Fruit fly (Drosophila melanogaster) whole organism, embryonic: ENCODE measurements around the gene Nepl12.

Experiments used
- Awh ChIP-seq: fragments of 200-800 bp; sonication (Bioruptor generic); IDR thresholded peaks from 2 replicates; pipeline ENCODE4, ENCODE4 v1.3.6; 2022; ENCODE audit warnings: missing biosample characterization, missing genetic modification characterization
- BEAF-32 ChIP-seq: fragments of 200-800 bp; sonication (Bioruptor generic); optimal IDR thresholded peaks from 3 replicates; lab custom pipeline; 2017; ENCODE audit warnings: missing biosample characterization, missing genetic modification characterization, mild to moderate bottlenecking, moderate library complexity, missing genetic modification reagents
- CG1024 ChIP-seq: fragments of 200-800 bp; sonication (Bioruptor generic); IDR thresholded peaks from 2 replicates; pipeline ENCODE4 v1.3.6; 2022; ENCODE audit warnings: missing biosample characterization, missing genetic modification characterization
- CG11398 ChIP-seq: fragments of 200-800 bp; sonication (Bioruptor generic); optimal IDR thresholded peaks from 2 replicates; lab custom pipeline; 2016; ENCODE audit warnings: missing biosample characterization, missing genetic modification characterization
- CG13624 ChIP-seq: fragments of 200-800 bp; sonication (Bioruptor generic); optimal IDR thresholded peaks from 2 replicates; lab custom pipeline; 2016; ENCODE audit warnings: missing biosample characterization, missing genetic modification characterization
- CG14441 ChIP-seq: fragments of 200-800 bp; sonication (Bioruptor generic); IDR thresholded peaks from 2 replicates; pipeline ENCODE4 v1.3.6; 2022; ENCODE audit warnings: missing biosample characterization, missing genetic modification characterization
- CG15011 ChIP-seq: fragments of 200-800 bp; sonication (Bioruptor generic); optimal IDR thresholded peaks from 3 replicates; lab custom pipeline; 2018; ENCODE audit warnings: missing biosample characterization, mild to moderate bottlenecking, missing genetic modification characterization
- CG1647 ChIP-seq: fragments of 200-800 bp; sonication (Bioruptor generic); optimal IDR thresholded peaks from 3 replicates; lab custom pipeline; 2016; ENCODE audit warnings: missing biosample characterization, missing genetic modification characterization
- CG16779 ChIP-seq: fragments of 200-800 bp; sonication (Bioruptor generic); IDR thresholded peaks from 2 replicates; pipeline ENCODE4 v1.3.6; 2022; ENCODE audit warnings: missing biosample characterization, missing genetic modification characterization
- CG17612 ChIP-seq: fragments of 200-800 bp; sonication (Bioruptor generic); IDR thresholded peaks from 2 replicates; pipeline ENCODE4 v1.3.6; 2022; ENCODE audit warnings: missing biosample characterization, missing genetic modification characterization
- CG17912 ChIP-seq: fragments of 200-800 bp; sonication (Bioruptor generic); optimal IDR thresholded peaks from 2 replicates; lab custom pipeline; 2018; ENCODE audit warnings: missing biosample characterization, mild to moderate bottlenecking, missing genetic modification characterization
- CG1792 ChIP-seq: fragments of 200-800 bp; sonication (Bioruptor generic); optimal IDR thresholded peaks from 2 replicates; lab custom pipeline; 2016; ENCODE audit warnings: missing biosample characterization, missing genetic modification characterization
- CG1832 ChIP-seq: fragments of 200-800 bp; sonication (Bioruptor generic); optimal IDR thresholded peaks from 2 replicates; lab custom pipeline; 2017; ENCODE audit warnings: missing biosample characterization, mild to moderate bottlenecking, missing genetic modification characterization, inconsistent platforms
- CG2678 ChIP-seq: fragments of 200-800 bp; sonication (Bioruptor generic); optimal IDR thresholded peaks from 3 replicates; lab custom pipeline; 2019; ENCODE audit warnings: missing biosample characterization, mild to moderate bottlenecking, missing genetic modification characterization, moderate library complexity
- CG32772 ChIP-seq: fragments of 200-800 bp; sonication (Bioruptor generic); IDR thresholded peaks from 2 replicates; pipeline ENCODE4 v1.3.6; 2022; ENCODE audit warnings: missing biosample characterization, missing genetic modification characterization
- CG3838 ChIP-seq: fragments of 200-800 bp; sonication (Bioruptor generic); optimal IDR thresholded peaks from 3 replicates; lab custom pipeline; 2016; ENCODE audit warnings: missing biosample characterization, missing genetic modification characterization
- CG3995 ChIP-seq: fragments of 200-800 bp; sonication (Bioruptor generic); optimal IDR thresholded peaks from 3 replicates; lab custom pipeline; 2016; ENCODE audit warnings: missing biosample characterization, missing genetic modification characterization
- CG4360 ChIP-seq: fragments of 200-800 bp; sonication (Bioruptor generic); IDR thresholded peaks from 2 replicates; pipeline ENCODE4 v1.3.6; 2022; ENCODE audit warnings: missing biosample characterization, missing genetic modification characterization
- CG43689 ChIP-seq: fragments of 200-800 bp; sonication (Bioruptor generic); IDR thresholded peaks from 2 replicates; pipeline ENCODE4 v1.3.6; 2022; ENCODE audit warnings: missing biosample characterization, missing genetic modification characterization
- CG5180 ChIP-seq: fragments of 200-800 bp; sonication (Bioruptor generic); optimal IDR thresholded peaks from 3 replicates; lab custom pipeline; 2017; ENCODE audit warnings: missing biosample characterization, missing genetic modification characterization, mild to moderate bottlenecking, moderate library complexity, missing genetic modification reagents
- CG5245 ChIP-seq: fragments of 200-800 bp; sonication (Bioruptor generic); optimal IDR thresholded peaks from 3 replicates; lab custom pipeline; 2016; ENCODE audit warnings: missing biosample characterization, missing genetic modification characterization
- CG6765 ChIP-seq: fragments of 200-800 bp; sonication (Bioruptor generic); optimal IDR thresholded peaks from 3 replicates; lab custom pipeline; 2017; ENCODE audit warnings: missing biosample characterization, mild to moderate bottlenecking, missing genetic modification characterization
- CG6813 ChIP-seq: fragments of 200-800 bp; sonication (Bioruptor generic); optimal IDR thresholded peaks from 2 replicates; lab custom pipeline; 2017; ENCODE audit warnings: missing biosample characterization, missing genetic modification characterization, mild to moderate bottlenecking, moderate library complexity, missing genetic modification reagents
- CG7357 ChIP-seq: fragments of 200-800 bp; sonication (Bioruptor generic); IDR thresholded peaks from 3 replicates; pipeline ENCODE4 v1.3.6; 2022; ENCODE audit warnings: missing biosample characterization, missing genetic modification characterization
- CG8765 ChIP-seq: fragments of 200-800 bp; sonication (Bioruptor generic); IDR thresholded peaks from 2 replicates; pipeline ENCODE4 v1.3.6; 2022; ENCODE audit warnings: missing biosample characterization, missing genetic modification characterization
- Dek ChIP-seq: fragments of 200-800 bp; sonication (Bioruptor generic); optimal IDR thresholded peaks from 3 replicates; lab custom pipeline; 2019; ENCODE audit warnings: missing biosample characterization, mild to moderate bottlenecking, missing genetic modification characterization, moderate library complexity
- Dfd ChIP-seq, 2 experiments: fragments of >200 bp; optimal IDR thresholded peaks; 2 replicates each; lab custom pipeline; 2017; ENCODE audit warnings: missing biosample characterization in 2 of 2, missing genetic modification characterization in 2 of 2
- HLH54F ChIP-seq: fragments of 200-800 bp; sonication (Bioruptor generic); optimal IDR thresholded peaks from 3 replicates; lab custom pipeline; 2016; ENCODE audit warnings: missing biosample characterization, missing genetic modification characterization
- HmgZ ChIP-seq: fragments of 200-800 bp; sonication (Bioruptor generic); optimal IDR thresholded peaks from 2 replicates; lab custom pipeline; 2018; ENCODE audit warnings: missing biosample characterization, mild to moderate bottlenecking, missing genetic modification characterization
- Hr3 ChIP-seq: fragments of 200-800 bp; sonication (Bioruptor generic); optimal IDR thresholded peaks from 3 replicates; lab custom pipeline; 2016; ENCODE audit warnings: missing biosample characterization, missing genetic modification characterization
- Mes4 ChIP-seq: fragments of 200-800 bp; sonication (Bioruptor generic); optimal IDR thresholded peaks from 2 replicates; lab custom pipeline; 2016; ENCODE audit warnings: missing biosample characterization, missing genetic modification characterization
- NC2β ChIP-seq: fragments of 200-800 bp; sonication (Bioruptor generic); optimal IDR thresholded peaks from 2 replicates; lab custom pipeline; 2016; ENCODE audit warnings: missing biosample characterization, missing genetic modification characterization
- Six4 ChIP-seq: fragments of 200-800 bp; sonication (Bioruptor generic); optimal IDR thresholded peaks from 2 replicates; lab custom pipeline; 2016; ENCODE audit warnings: missing biosample characterization, missing genetic modification characterization
- Spps ChIP-seq: fragments of 200-800 bp; sonication (Bioruptor generic); optimal IDR thresholded peaks from 2 replicates; lab custom pipeline; 2018; ENCODE audit warnings: missing biosample characterization, mild to moderate bottlenecking, missing genetic modification characterization
- Taf1 ChIP-seq: fragments of 200-800 bp; sonication (Bioruptor generic); IDR thresholded peaks from 2 replicates; pipeline ENCODE4 v1.3.6; 2022; ENCODE audit warnings: missing biosample characterization, missing genetic modification characterization
- Xbp1 ChIP-seq: fragments of 200-800 bp; sonication (Bioruptor generic); optimal IDR thresholded peaks from 3 replicates; lab custom pipeline; 2016; ENCODE audit warnings: missing biosample characterization, mild to moderate bottlenecking, missing genetic modification characterization
- abd-A ChIP-seq: fragments of 200-800 bp; sonication (Bioruptor generic); optimal IDR thresholded peaks from 3 replicates; lab custom pipeline; 2019; ENCODE audit warnings: missing biosample characterization, mild to moderate bottlenecking, missing genetic modification characterization, moderate library complexity
- ato ChIP-seq: fragments of 200-800 bp; sonication (Bioruptor generic); IDR thresholded peaks from 2 replicates; pipeline ENCODE4 v1.3.6; 2022; ENCODE audit warnings: missing biosample characterization, missing genetic modification characterization; ENCODE audit not compliant: partially characterized antibody
- br ChIP-seq: fragments of >200 bp; optimal IDR thresholded peaks from 2 replicates; lab custom pipeline; 2017
- dan ChIP-seq: fragments of 200-800 bp; sonication (Bioruptor generic); IDR thresholded peaks from 2 replicates; pipeline ENCODE4 v1.3.6; 2022; ENCODE audit warnings: missing biosample characterization, missing genetic modification characterization
- disco-r ChIP-seq: fragments of 200-800 bp; sonication (Bioruptor generic); optimal IDR thresholded peaks from 2 replicates; lab custom pipeline; 2016; ENCODE audit warnings: missing biosample characterization, missing genetic modification characterization
- gcm ChIP-seq: fragments of 200-800 bp; sonication (Bioruptor generic); optimal IDR thresholded peaks from 2 replicates; lab custom pipeline; 2019; ENCODE audit warnings: missing biosample characterization, mild to moderate bottlenecking, missing genetic modification characterization, moderate library complexity
- grau ChIP-seq: fragments of 200-800 bp; optimal IDR thresholded peaks from 3 replicates; lab custom pipeline; 2019; ENCODE audit warnings: missing biosample characterization, mild to moderate bottlenecking, missing genetic modification characterization, moderate library complexity
- hb ChIP-seq: fragments of 200-800 bp; sonication (Bioruptor generic); IDR thresholded peaks from 3 replicates; pipeline ENCODE4 v1.3.6; 2022; ENCODE audit warnings: missing biosample characterization, missing genetic modification characterization; ENCODE audit not compliant: partially characterized antibody
- inv ChIP-seq: fragments of 200-800 bp; sonication (Bioruptor generic); IDR thresholded peaks from 2 replicates; pipeline ENCODE4 v1.3.6; 2022; ENCODE audit warnings: missing biosample characterization, missing genetic modification characterization; ENCODE audit not compliant: partially characterized antibody
- luna ChIP-seq: fragments of 200-800 bp; sonication (Bioruptor generic); optimal IDR thresholded peaks from 2 replicates; lab custom pipeline; 2016; ENCODE audit warnings: missing biosample characterization, missing genetic modification characterization
- mam ChIP-seq: fragments of 200-800 bp; sonication (Bioruptor generic); optimal IDR thresholded peaks from 3 replicates; lab custom pipeline; 2016; ENCODE audit warnings: missing biosample characterization, missing genetic modification characterization
- oc ChIP-seq: fragments of 200-800 bp; sonication (Bioruptor generic); optimal IDR thresholded peaks from 2 replicates; lab custom pipeline; 2018; ENCODE audit warnings: missing biosample characterization, mild to moderate bottlenecking, missing genetic modification characterization, moderate library complexity
- sima ChIP-seq: fragments of 200-800 bp; sonication (Bioruptor generic); optimal IDR thresholded peaks from 2 replicates; lab custom pipeline; 2016; ENCODE audit warnings: missing biosample characterization, missing genetic modification characterization
- slbo ChIP-seq: fragments of 200-800 bp; sonication (Bioruptor generic); IDR thresholded peaks from 2 replicates; pipeline ENCODE4 v1.3.6; 2022; ENCODE audit warnings: missing biosample characterization, missing genetic modification characterization
- unc-4 ChIP-seq: fragments of 200-800 bp; sonication (Bioruptor generic); IDR thresholded peaks from 2 replicates; pipeline ENCODE4 v1.3.6; 2022; ENCODE audit warnings: missing biosample characterization, missing genetic modification characterization; ENCODE audit not compliant: partially characterized antibody
- unpg ChIP-seq: fragments of 200-800 bp; sonication (Bioruptor generic); optimal IDR thresholded peaks from 3 replicates; lab custom pipeline; 2018; ENCODE audit warnings: missing biosample characterization, mild to moderate bottlenecking, missing genetic modification characterization, moderate library complexity

Nepl12 gene

dm6 chr3R:9630633-9631095, 44.7 kb upstream of the Nepl12 start, which contains the start of gene Calr (continued):
- TF ChIP-seq gcm (GFP tag; lab: Kevin White, UChicago) (peak; percentile 62), CG13624 (GFP tag; lab: Kevin White, UChicago) (peak; percentile 22), BEAF-32 (GFP tag; lab: Kevin White, UChicago) (peak; percentile 78), CG3838 (GFP tag; lab: Kevin White, UChicago) (no peak), CG5180 (GFP tag; lab: Kevin White, UChicago) (no peak), Awh (GFP tag; lab: Robert Waterston, UW) (no peak), mam (no peak), HLH54F (no peak), CG4360 (GFP tag; lab: Robert Waterston, UW) (no peak), CG14441 (no peak), Dfd (GFP tag; optimal IDR thresholded peaks at IDR 0.05; lab: Kevin White, UChicago) (no peak), CG16779 (GFP tag; lab: Robert Waterston, UW) (no peak), luna (GFP tag; lab: Kevin White, UChicago) (no peak), CG15011 (GFP tag; lab: Kevin White, UChicago) (no peak), sima (GFP tag; lab: Kevin White, UChicago) (peak; percentile 15), HmgZ (peak; percentile 51), CG11398 (GFP tag; lab: Kevin White, UChicago) (no peak), CG1024 (no peak), slbo (GFP tag; lab: Robert Waterston, UW) (no peak), hb (no peak), grau (peak; percentile 46), Dek (tag; lab: Kevin White, UChicago) (no peak), unc-4 (no peak), CG1832 (peak; percentile 73), br (no peak), CG43689 (no peak), CG32772 (GFP tag; lab: Robert Waterston, UW) (no peak), Spps (tag; lab: Kevin White, UChicago) (peak; percentile 38), CG1792 (GFP tag; lab: Kevin White, UChicago) (peak; percentile 7), ato (GFP tag; lab: Robert Waterston, UW) (no peak), CG6813 (GFP tag; lab: Kevin White, UChicago) (peak; percentile 10), CG3995 (peak; percentile 32), Six4 (GFP tag; lab: Kevin White, UChicago) (no peak), Hr3 (GFP tag; lab: Kevin White, UChicago) (peak; percentile 27), CG1647 (peak; percentile 45), CG8765 (GFP tag; lab: Robert Waterston, UW) (no peak), abd-A (tag; lab: Kevin White, UChicago) (peak; percentile 95), Xbp1 (GFP tag; lab: Kevin White, UChicago) (peak; percentile 100), disco-r (GFP tag; lab: Kevin White, UChicago) (no peak), oc (peak; percentile 67), CG2678 (tag; lab: Kevin White, UChicago) (no peak), CG17612 (GFP tag; lab: Robert Waterston, UW) (no peak), CG5245 (no peak), CG7357 (GFP tag; lab: Robert Waterston, UW) (no peak), CG6765 (GFP tag; lab: Kevin White, UChicago) (peak; percentile 5), inv (GFP tag; lab: Robert Waterston, UW) (no peak), Mes4 (GFP tag; lab: Kevin White, UChicago) (peak; percentile 1), CG17912 (GFP tag; lab: Kevin White, UChicago) (peak; percentile 60), dan (GFP tag; lab: Robert Waterston, UW) (no peak), Taf1 (GFP tag; lab: Robert Waterston, UW) (no peak), NC2β (peak; percentile 52), unpg (GFP tag; lab: Kevin White, UChicago) (peak; percentile 30)
